Fruit fly (Drosophila melanogaster): ENCODE data around the gene Elp6.

Elp6 gene

dm6 chr3R:13381744-13382435, 15.2 kb upstream of the Elp6 start, which contains the start of the genes mRpS21 and Droj2 (continued):
- no peak for TF ChIP-seq Gug (GFP tag; IDR thresholded peaks at IDR 0.05)
- TF ChIP-seq Eip75B (GFP tag; optimal IDR thresholded peaks at IDR 0.05), result peak; percentile 23
- TF ChIP-seq Eip93F (GFP tag; optimal IDR thresholded peaks at IDR 0.05), result no peak
- TF ChIP-seq topi (GFP tag; optimal IDR thresholded peaks at IDR 0.05), result peak; percentile 3
- no peak for TF ChIP-seq CG8319 (GFP tag; optimal IDR thresholded peaks at IDR 0.05)
- TF ChIP-seq CG11294 (GFP tag; IDR thresholded peaks at IDR 0.05), result no peak
- TF ChIP-seq Smox (GFP tag; optimal IDR thresholded peaks at IDR 0.05), result peak; percentile 57
- TF ChIP-seq CG11762 (GFP tag; optimal IDR thresholded peaks at IDR 0.05; ENCODE audit: insufficient read depth), result no peak
- no peak for TF ChIP-seq CG6792 (GFP tag; optimal IDR thresholded peaks at IDR 0.05)
- TF ChIP-seq fd85E (GFP tag; optimal IDR thresholded peaks at IDR 0.05), result no peak
- TF ChIP-seq lz (GFP tag; optimal IDR thresholded peaks at IDR 0.05), result peak; percentile 29
- TF ChIP-seq CG4318 (GFP tag; optimal IDR thresholded peaks at IDR 0.05), result no peak
- TF ChIP-seq Met (GFP tag; optimal IDR thresholded peaks at IDR 0.05), result peak; percentile 44
- TF ChIP-seq CG6808 (GFP tag; optimal IDR thresholded peaks at IDR 0.05), result peak; percentile 38
- peak; percentile 19 for TF ChIP-seq CG6854 (GFP tag; optimal IDR thresholded peaks at IDR 0.05)
- no peak for TF ChIP-seq CG7368 (GFP tag; optimal IDR thresholded peaks at IDR 0.05)
- peak; percentile 11 for TF ChIP-seq Ets96B (tag; optimal IDR thresholded peaks at IDR 0.05)
- TF ChIP-seq CG10669 (GFP tag; optimal IDR thresholded peaks at IDR 0.05), result no peak
- no peak for TF ChIP-seq Lpt (GFP tag; optimal IDR thresholded peaks at IDR 0.05)
- no peak for TF ChIP-seq Blimp-1 (GFP tag; optimal IDR thresholded peaks at IDR 0.05)
- TF ChIP-seq CG15336 (GFP tag; IDR thresholded peaks at IDR 0.05), result no peak
- TF ChIP-seq Sox14 (GFP tag; optimal IDR thresholded peaks at IDR 0.05), result peak; percentile 17
- no peak for TF ChIP-seq fkh (GFP tag; optimal IDR thresholded peaks at IDR 0.05)
- peak; percentile 29 for TF ChIP-seq acj6 (GFP tag; optimal IDR thresholded peaks at IDR 0.05)
- peak; percentile 32 for TF ChIP-seq esn (GFP tag; optimal IDR thresholded peaks at IDR 0.05)
- TF ChIP-seq CG3032 (tag; optimal IDR thresholded peaks at IDR 0.05), result peak; percentile 54
- no peak for TF ChIP-seq dac (GFP tag; optimal IDR thresholded peaks at IDR 0.05)
- TF ChIP-seq CG3919 (GFP tag; optimal IDR thresholded peaks at IDR 0.05), result no peak
- TF ChIP-seq achi (GFP tag; optimal IDR thresholded peaks at IDR 0.05), result no peak
- no peak for TF ChIP-seq dsx (GFP tag; optimal IDR thresholded peaks at IDR 0.05; ENCODE audit: poor library complexity, severe bottlenecking)
- TF ChIP-seq CG32006 (GFP tag; optimal IDR thresholded peaks at IDR 0.05), result no peak
- peak; percentile 51 for TF ChIP-seq CG31627 (GFP tag; optimal IDR thresholded peaks at IDR 0.05)

dm6 chr3R:13379675-13380074, 13.0 kb upstream of the Elp6 start, which contains the start of the genes CG9813 and CG8870:
Gene CG9813 (minus strand): TSS chr3R:13379775.
Gene CG8870 (plus strand): TSS chr3R:13379842.
- no peak for TF ChIP-seq ss (GFP tag; optimal IDR thresholded peaks at IDR 0.05)
- no peak for TF ChIP-seq Lpt (GFP tag; optimal IDR thresholded peaks at IDR 0.05)
- no peak for TF ChIP-seq dsx (GFP tag; optimal IDR thresholded peaks at IDR 0.05; ENCODE audit: poor library complexity, severe bottlenecking)
- no peak for TF ChIP-seq lz (GFP tag; optimal IDR thresholded peaks at IDR 0.05)
- TF ChIP-seq fkh (GFP tag; optimal IDR thresholded peaks at IDR 0.05), result no peak
- TF ChIP-seq achi (GFP tag; optimal IDR thresholded peaks at IDR 0.05), result no peak
- TF ChIP-seq Blimp-1 (GFP tag; optimal IDR thresholded peaks at IDR 0.05), result no peak
- TF ChIP-seq pdm3 (GFP tag; optimal IDR thresholded peaks at IDR 0.05), result no peak

- TF ChIP-seq CG10669 (GFP tag; optimal IDR thresholded peaks at IDR 0.05) (peak; percentile 24), Sox15 (GFP tag; optimal IDR thresholded peaks at IDR 0.05) (no peak), esn (GFP tag; optimal IDR thresholded peaks at IDR 0.05) (peak; percentile 15), fkh (GFP tag; optimal IDR thresholded peaks at IDR 0.05) (no peak), CG6163 (GFP tag; IDR thresholded peaks at IDR 0.05) (0 out of 3 replicates have a peak, but pooled peaks have one; percentile 22), Met (GFP tag; optimal IDR thresholded peaks at IDR 0.05) (no peak), net (GFP tag; optimal IDR thresholded peaks at IDR 0.05) (no peak), CG6808 (GFP tag; optimal IDR thresholded peaks at IDR 0.05) (no peak), salr (GFP tag; optimal IDR thresholded peaks at IDR 0.05) (no peak), Ets96B (tag; optimal IDR thresholded peaks at IDR 0.05) (peak; percentile 24)
Measured at dm6 chr3R:13374913-13375312, 8.2 kb upstream of the Elp6 start.
